Fruit fly (Drosophila melanogaster): Measurements from ENCODE around the gene CG5418.

CG5418 gene

DNA sequence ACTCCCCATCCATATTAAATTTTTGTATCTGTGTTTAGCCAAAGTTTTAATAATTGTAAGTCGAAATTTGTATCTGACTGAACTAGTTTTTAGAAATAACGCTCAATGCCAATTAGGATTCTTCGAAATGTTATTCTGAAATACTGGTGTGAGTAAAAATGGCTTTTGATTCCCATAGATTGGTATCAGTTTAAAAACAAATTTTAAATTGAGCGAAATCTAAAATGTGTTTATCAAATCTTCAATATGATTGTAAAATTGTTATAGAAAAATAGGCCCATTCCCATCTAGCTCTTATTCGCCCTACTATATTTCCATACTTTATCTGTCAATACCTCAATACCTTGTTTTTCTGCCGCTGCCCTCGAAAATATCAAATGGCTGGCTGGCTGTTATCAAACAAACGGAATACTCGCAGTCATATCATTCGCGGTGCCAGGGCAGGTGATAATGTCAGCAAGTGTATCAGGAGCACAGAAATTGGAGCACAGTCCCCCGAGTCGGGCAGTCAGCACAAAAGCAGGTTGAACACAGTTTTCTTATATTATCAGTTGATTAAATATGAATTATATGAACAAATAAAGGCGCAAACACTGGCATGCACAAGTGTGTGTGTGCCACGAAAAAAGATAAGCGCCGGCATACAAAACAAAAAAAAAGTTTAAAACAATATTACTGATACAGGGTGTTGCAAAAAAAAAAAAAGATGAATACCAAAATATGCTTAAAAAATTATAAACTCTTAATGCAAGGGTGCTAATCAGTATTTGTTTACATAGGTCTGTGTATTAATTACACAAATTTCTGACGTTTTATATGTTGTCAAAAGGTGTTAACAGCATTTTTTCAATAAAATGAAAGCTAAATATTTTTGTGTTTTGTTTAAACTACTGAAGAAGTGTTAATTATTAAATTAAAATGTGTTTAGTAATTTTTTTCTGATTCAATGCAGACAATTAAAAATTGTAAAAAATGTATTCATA lies 44.5 kb upstream of the CG5418 start, which contains the start of gene t-cup (continued):
- TF ChIP-seq Blimp-1 (GFP tag; optimal IDR thresholded peaks at IDR 0.05) (peak; percentile 79), Hsf (GFP tag; optimal IDR thresholded peaks at IDR 0.05) (peak; percentile 32), CG11093 (GFP tag; IDR thresholded peaks at IDR 0.05) (no peak), CG12942 (GFP tag; optimal IDR thresholded peaks at IDR 0.05) (peak; percentile 43), CG4820 (GFP tag; optimal IDR thresholded peaks at IDR 0.05) (peak; percentile 40), HLH54F (GFP tag; optimal IDR thresholded peaks at IDR 0.05) (peak; percentile 20), CG11560 (tag; IDR thresholded peaks at IDR 0.05) (no peak), pho (GFP tag; optimal IDR thresholded peaks at IDR 0.05) (peak; percentile 72), sim (GFP tag; IDR thresholded peaks at IDR 0.05) (peak; percentile 17; the same call in 1 of the 2 replicates), salm (tag; optimal IDR thresholded peaks at IDR 0.05) (peak; percentile 92), CG30020 (tag; optimal IDR thresholded peaks at IDR 0.05) (no peak), kni (GFP tag; optimal IDR thresholded peaks at IDR 0.05) (peak; percentile 84), btn (GFP tag; optimal IDR thresholded peaks at IDR 0.05) (peak; percentile 29), CG34376 (GFP tag; optimal IDR thresholded peaks at IDR 0.05) (peak; percentile 98), slbo (GFP tag; IDR thresholded peaks at IDR 0.05) (peak; percentile 35), Jarid2 (GFP tag; optimal IDR thresholded peaks at IDR 0.05) (peak; percentile 64), gsb-n (tag; optimal IDR thresholded peaks at IDR 0.05) (peak; percentile 74), CG17359 (tag; optimal IDR thresholded peaks at IDR 0.05) (peak; percentile 89), luna (GFP tag; optimal IDR thresholded peaks at IDR 0.05) (no peak), CG6254 (GFP tag; optimal IDR thresholded peaks at IDR 0.05) (peak; percentile 75), dmrt99B (tag; optimal IDR thresholded peaks at IDR 0.05) (peak; percentile 55), nmo (GFP tag; optimal IDR thresholded peaks at IDR 0.05) (peak; percentile 22), hbn (GFP tag; IDR thresholded peaks at IDR 0.05; ENCODE audit: partially characterized antibody) (no peak), dysf (GFP tag; IDR thresholded peaks at IDR 0.05) (peak; percentile 51; the same call in 1 of the 3 replicates), Eip74EF (GFP tag; optimal IDR thresholded peaks at IDR 0.05) (peak in 1 of 2 experiments; percentile 26), CG8281 (tag; optimal IDR thresholded peaks at IDR 0.05) (peak; percentile 98), Sry-β (GFP tag; optimal IDR thresholded peaks at IDR 0.05) (peak; percentile 49), E2f2 (GFP tag; IDR thresholded peaks at IDR 0.05) (peak; percentile 39; the same call in 1 of the 2 replicates), BEAF-32 (GFP tag; optimal IDR thresholded peaks at IDR 0.05) (no peak), ash1 (GFP tag; optimal IDR thresholded peaks at IDR 0.05) (peak; percentile 81), CG4328 (GFP tag; optimal IDR thresholded peaks at IDR 0.05) (peak; percentile 84), CG10959 (GFP tag; IDR thresholded peaks at IDR 0.05) (no peak), pum (GFP tag; optimal IDR thresholded peaks at IDR 0.05) (peak; percentile 18), sens (GFP tag) (peak; percentile 92), wek (GFP tag; optimal IDR thresholded peaks at IDR 0.05) (peak; percentile 86), schlank (tag; optimal IDR thresholded peaks at IDR 0.05) (peak; percentile 60), dm (GFP tag; optimal IDR thresholded peaks at IDR 0.05) (no peak), rib (GFP tag; IDR thresholded peaks at IDR 0.05) (peak; percentile 84), ewg (GFP tag; optimal IDR thresholded peaks at IDR 0.05) (peak; percentile 59), mam (GFP tag; optimal IDR thresholded peaks at IDR 0.05) (no peak), grn (GFP tag; optimal IDR thresholded peaks at IDR 0.05) (peak; percentile 94), CG33213 (GFP tag; optimal IDR thresholded peaks at IDR 0.05) (peak; percentile 74), repo (GFP tag; optimal IDR thresholded peaks at IDR 0.05) (peak; percentile 20), CG10366 (GFP tag; IDR thresholded peaks at IDR 0.05) (peak; percentile 75), lbe (GFP tag; optimal IDR thresholded peaks at IDR 0.05) (peak; percentile 93), CG6689 (GFP tag; IDR thresholded peaks at IDR 0.05) (peak; percentile 45; the same call in 1 of the 2 replicates), CG4360 (GFP tag; IDR thresholded peaks at IDR 0.05) (peak; percentile 24; the same call in 1 of the 2 replicates), CG7786 (GFP tag; optimal IDR thresholded peaks at IDR 0.05) (peak; percentile 50)
